Worm (Caenorhabditis elegans): ENCODE measurements around the gene K11H12.1.

Gene K11H12.1

DNA sequence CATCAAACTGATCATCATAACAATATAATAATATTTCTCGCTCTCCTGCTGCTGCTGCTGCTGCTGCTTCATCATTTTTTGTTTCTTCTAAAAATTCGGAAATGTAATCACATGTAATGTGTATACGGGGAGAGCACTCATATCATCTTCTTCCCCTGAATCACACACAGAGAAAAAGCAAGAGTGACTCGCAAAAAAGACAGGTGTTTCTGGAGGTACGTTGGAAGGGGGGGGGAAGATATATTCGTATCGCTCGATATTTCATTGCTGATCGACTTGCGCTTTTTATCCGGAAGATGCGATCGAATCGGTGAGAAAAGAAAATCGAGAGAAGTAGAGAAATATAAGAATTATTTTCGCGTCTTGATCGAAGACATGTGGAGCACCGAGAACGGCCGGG, 45.6 kb downstream of the K11H12.1 start:
- TF ChIP-seq ama-1 (optimal IDR thresholded peaks at IDR 0.05) (no peak), irx-1 (tag; optimal IDR thresholded peaks at IDR 0.05) (no peak), lin-14 (GFP tag; optimal IDR thresholded peaks at IDR 0.05) (peak; percentile 73), hlh-4 (tag; optimal IDR thresholded peaks at IDR 0.05) (no peak), nhr-71 (tag; optimal IDR thresholded peaks at IDR 0.05) (peak; percentile 67), snu-23 (GFP tag; optimal IDR thresholded peaks at IDR 0.05) (peak; percentile 25), lsy-2 (tag; optimal IDR thresholded peaks at IDR 0.05) (peak in 1 of 2 experiments; percentile 42), nhr-19 (GFP tag; conservative IDR thresholded peaks at IDR 0.05) (peak; percentile 18), Y116A8C.19 (tag; optimal IDR thresholded peaks at IDR 0.05; ENCODE audit: borderline replicate concordance) (no peak), nhr-28 (tag; optimal IDR thresholded peaks at IDR 0.05) (no peak), rnt-1 (tag; optimal IDR thresholded peaks at IDR 0.05) (peak; percentile 35), dpl-1 (GFP tag; optimal IDR thresholded peaks at IDR 0.05) (peak in 1 of 3 experiments; percentile 7), jun-1 (tag; optimal IDR thresholded peaks at IDR 0.05) (no peak), mep-1 (tag; optimal IDR thresholded peaks at IDR 0.05) (peak; percentile 8)

DNA sequence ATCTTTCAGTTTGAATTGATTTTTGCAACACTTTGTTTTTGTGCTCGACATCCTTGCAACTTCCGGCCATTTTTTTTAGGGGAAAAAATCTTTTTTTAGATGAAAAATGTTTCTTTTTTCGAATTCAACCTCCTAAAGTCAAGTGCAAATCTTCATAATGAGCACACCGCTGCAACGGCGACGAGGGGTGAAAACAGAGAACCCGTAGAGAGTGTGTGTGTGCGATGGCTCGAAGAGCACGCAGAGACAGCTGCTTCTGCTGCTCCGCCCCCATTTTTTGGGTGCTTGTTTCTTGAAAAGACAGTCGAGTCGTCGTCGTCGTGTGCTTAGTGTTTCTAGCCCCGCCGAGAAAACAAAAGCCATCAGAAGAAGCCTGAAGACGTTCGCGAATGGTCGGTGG, 47.2 kb downstream of the K11H12.1 start, which contains the start of gene inx-18:
Gene inx-18, plus strand, starts transcription at position 301 of the 400 bp plus-strand sequence.
- TF ChIP-seq hlh-4 (tag; optimal IDR thresholded peaks at IDR 0.05), result no peak
- peak; percentile 25 for TF ChIP-seq rnt-1 (tag; optimal IDR thresholded peaks at IDR 0.05)
- TF ChIP-seq skn-1 (tag; optimal IDR thresholded peaks at IDR 0.05), result no peak
- no peak for TF ChIP-seq hpl-2 (GFP tag; optimal IDR thresholded peaks at IDR 0.05)
- TF ChIP-seq hlh-17 (GFP tag; optimal IDR thresholded peaks at IDR 0.05; ENCODE audit: borderline replicate concordance), result no peak

DNA sequence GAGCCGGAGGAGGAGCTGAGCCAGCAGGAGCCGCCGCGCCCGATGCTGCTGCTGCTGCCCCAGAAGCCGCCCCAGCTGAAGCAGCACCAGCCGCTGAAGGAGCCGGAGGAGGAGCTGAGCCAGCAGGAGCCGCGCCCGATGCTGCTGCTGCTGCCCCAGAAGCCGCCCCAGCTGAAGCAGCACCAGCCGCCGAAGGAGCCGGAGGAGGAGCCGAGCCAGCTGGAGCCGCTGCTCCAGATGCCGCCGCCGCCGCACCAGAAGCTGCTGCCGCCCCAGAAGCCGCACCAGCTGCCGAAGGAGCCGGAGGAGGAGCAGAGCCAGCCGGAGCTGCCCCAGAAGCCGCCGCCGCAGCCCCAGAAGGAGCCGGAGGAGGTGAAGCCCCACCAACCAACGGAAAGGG, 47.8 kb downstream of the K11H12.1 start:
- TF ChIP-seq ceh-8 (GFP tag; optimal IDR thresholded peaks at IDR 0.05), result peak; percentile 91
- no peak for TF ChIP-seq vab-15 (tag; optimal IDR thresholded peaks at IDR 0.05)

DNA sequence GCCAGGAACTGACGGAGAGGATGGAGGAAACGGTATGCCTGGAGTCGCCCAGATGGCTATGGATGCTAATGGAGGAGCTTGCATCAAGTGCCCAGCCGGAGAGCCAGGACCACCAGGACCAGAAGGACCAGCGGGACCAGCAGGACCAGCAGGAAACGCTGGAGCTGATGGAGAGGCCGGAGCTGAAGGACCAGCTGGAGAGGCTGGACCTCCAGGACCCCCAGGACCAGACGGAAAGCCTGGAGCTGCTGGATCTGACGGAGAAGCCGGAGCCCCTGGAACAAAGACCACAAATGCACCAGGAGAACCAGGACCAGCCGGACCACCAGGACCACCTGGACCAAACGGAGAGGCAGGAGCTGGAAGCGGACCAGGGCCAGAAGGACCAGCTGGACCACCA, 48.4 kb downstream of the K11H12.1 start:
- TF ChIP-seq nhr-71 (tag; optimal IDR thresholded peaks at IDR 0.05), result no peak

DNA sequence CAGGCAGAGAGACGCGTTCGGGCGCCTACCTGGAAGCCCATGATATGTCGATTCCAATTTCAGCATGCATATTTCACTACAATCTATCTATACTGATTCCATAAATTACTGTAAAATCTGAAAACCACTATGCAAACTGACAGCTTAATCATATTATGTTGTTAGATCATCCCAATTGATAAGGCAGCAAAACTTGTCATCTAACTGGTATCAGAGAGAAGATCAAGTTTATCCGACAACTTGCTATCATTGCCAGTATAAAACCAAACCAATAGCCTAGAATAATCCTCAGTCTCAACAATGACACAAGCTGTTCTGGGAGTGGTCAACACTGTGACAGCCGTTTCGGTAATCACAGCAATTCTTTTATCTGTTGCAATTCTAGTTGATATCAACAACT, 49.1 kb downstream of the K11H12.1 start, which contains the start of gene col-102:
Gene col-102, plus strand, starts transcription at position 301 of the 400 bp plus-strand sequence.
- TF ChIP-seq C04F5.9 (tag; optimal IDR thresholded peaks at IDR 0.05) (no peak), ama-1 (optimal IDR thresholded peaks at IDR 0.05) (no peak), tlp-1 (tag; optimal IDR thresholded peaks at IDR 0.05) (no peak), isw-1 (GFP tag; IDR thresholded peaks at IDR 0.05) (no peak), fkh-10 (GFP tag; optimal IDR thresholded peaks at IDR 0.05) (no peak), Y116A8C.19 (tag; optimal IDR thresholded peaks at IDR 0.05; ENCODE audit: borderline replicate concordance) (no peak), C34B4.2 (tag; optimal IDR thresholded peaks at IDR 0.05) (no peak), unc-62 (GFP tag; optimal IDR thresholded peaks at IDR 0.05) (no peak), nhr-76 (tag; optimal IDR thresholded peaks at IDR 0.05) (no peak), unc-98 (GFP tag; IDR thresholded peaks at IDR 0.05) (no peak), F16B12.6 (tag; optimal IDR thresholded peaks at IDR 0.05) (no peak), pqm-1 (tag; optimal IDR thresholded peaks at IDR 0.05) (no peak), nhr-84 (tag; optimal IDR thresholded peaks at IDR 0.05) (no peak), fkh-4 (tag; optimal IDR thresholded peaks at IDR 0.05; ENCODE audit: borderline replicate concordance) (no peak), mef-2 (tag; optimal IDR thresholded peaks at IDR 0.05) (no peak), mdl-1 (tag; optimal IDR thresholded peaks at IDR 0.05) (no peak)

DNA sequence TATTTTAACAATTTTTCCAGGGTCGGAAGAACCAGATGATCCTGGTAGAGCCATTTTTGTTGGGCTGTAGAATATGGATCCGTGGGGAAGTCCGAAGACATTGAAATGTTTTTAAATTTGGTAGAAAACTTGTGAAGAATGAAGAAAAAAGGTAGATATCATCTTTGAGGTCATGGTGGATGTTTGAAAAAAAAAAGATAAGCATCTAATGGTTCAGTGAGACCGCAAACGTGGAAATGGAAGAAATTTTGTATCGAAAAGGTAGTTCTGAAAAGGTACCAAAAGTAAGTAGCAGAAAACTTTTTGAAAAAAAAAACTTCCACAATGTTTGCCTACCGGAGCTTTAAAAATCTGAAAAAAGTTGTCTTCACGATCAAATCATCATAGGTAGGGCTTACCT, 49.7 kb downstream of the K11H12.1 start, which contains the start of gene prmt-4:
Gene prmt-4, minus strand, starts transcription at position 101 of the 400 bp plus-strand sequence.
- TF ChIP-seq aly-2 (tag; optimal IDR thresholded peaks at IDR 0.05), result no peak
- no peak for TF ChIP-seq nhr-47 (tag; optimal IDR thresholded peaks at IDR 0.05)
- TF ChIP-seq ceh-90 (tag; optimal IDR thresholded peaks at IDR 0.05), result no peak
- TF ChIP-seq nhr-90 (tag; optimal IDR thresholded peaks at IDR 0.05; ENCODE audit: poor library complexity), result no peak
- no peak for TF ChIP-seq dpl-1 (GFP tag; optimal IDR thresholded peaks at IDR 0.05)
- no peak for TF ChIP-seq efl-1 (optimal IDR thresholded peaks at IDR 0.05)
- TF ChIP-seq efl-1 (GFP tag; optimal IDR thresholded peaks at IDR 0.05 in 1 of 2), result peak in 1 of 2 experiments; percentile 9
